Fruit fly (Drosophila melanogaster) whole organism, prepupa: ENCODE measurements around the gene CG1647.
A peak's percentile ranks its signal among the peaks of the same experiment; 100 is the strongest.

Experiments
- CG6854 ChIP-seq: fragments of 200-800 bp; sonication (Bioruptor generic); optimal IDR thresholded peaks from 2 replicates; lab custom pipeline; 2017; ENCODE audit warnings: missing biosample characterization, mild to moderate bottlenecking, missing genetic modification characterization
- Sox14 ChIP-seq: fragments of 200-800 bp; sonication (Bioruptor generic); optimal IDR thresholded peaks from 3 replicates; lab custom pipeline; 2016; ENCODE audit warnings: missing biosample characterization, missing genetic modification characterization
- esn ChIP-seq: fragments of 200-800 bp; sonication (Bioruptor generic); optimal IDR thresholded peaks from 2 replicates; lab custom pipeline; 2016; ENCODE audit warnings: missing biosample characterization, mild to moderate bottlenecking, missing genetic modification characterization, moderate library complexity
- vri ChIP-seq: fragments of 200-800 bp; sonication (Bioruptor generic); optimal IDR thresholded peaks from 3 replicates; lab custom pipeline; 2016; ENCODE audit warnings: missing biosample characterization, mild to moderate bottlenecking, missing genetic modification characterization

DNA sequence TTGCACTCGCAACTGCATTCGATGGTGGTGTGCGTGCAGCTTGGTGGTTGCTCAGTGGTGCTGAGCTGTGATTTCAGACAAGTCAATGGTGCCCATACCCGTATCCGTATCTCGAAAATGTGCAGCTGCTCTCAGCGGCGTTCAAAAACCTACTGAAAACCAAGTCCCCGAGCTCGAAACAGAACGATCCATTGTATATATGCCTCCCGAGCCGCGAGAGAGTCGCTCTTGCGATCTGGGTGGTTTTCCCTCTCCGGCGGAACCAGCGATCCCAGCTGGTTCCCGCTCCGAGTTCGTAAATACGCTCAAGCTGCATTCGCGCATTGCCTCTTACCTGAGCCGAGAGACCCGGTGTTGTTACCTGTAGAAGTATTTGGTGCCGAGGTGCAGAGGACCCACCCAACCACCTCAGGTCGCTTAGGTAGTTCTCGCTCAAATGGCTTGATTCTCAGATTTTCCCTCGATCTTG is 39.1 kb downstream of the CG1647 start, which contains the start of gene Inx3:
- TF ChIP-seq vri (GFP tag; lab: Kevin White, UChicago) (no peak), esn (GFP tag; lab: Kevin White, UChicago) (peak; percentile 23), CG6854 (peak; percentile 57), Sox14 (GFP tag; lab: Kevin White, UChicago) (no peak)
